Worm (Caenorhabditis elegans) whole organism, L4 larva: ENCODE results near the gene alg-1.

Experiments
- D1046.2 ChIP-seq: fragments of 200-800 bp; sonication (Bioruptor generic); IDR thresholded peaks from 2 replicates; pipeline ENCODE4 v1.3.6; 2022; ENCODE audit warnings: missing genetic modification characterization, missing compliant biosample characterization
- F10B5.3 ChIP-seq: sonication (generic microtip); optimal IDR thresholded peaks from 2 replicates; lab custom pipeline; 2016; ENCODE audit warnings: mild to moderate bottlenecking, missing genetic modification characterization, missing compliant biosample characterization
- F26F4.8 ChIP-seq: fragments of 200-800 bp; sonication (Bioruptor generic); conservative IDR thresholded peaks from 2 replicates; pipeline ENCODE4 v1.3.6; 2022; ENCODE audit warnings: missing genetic modification characterization, missing compliant biosample characterization
- F37D6.2 ChIP-seq: sonication (generic microtip); optimal IDR thresholded peaks from 2 replicates; lab custom pipeline; 2016; ENCODE audit warnings: mild to moderate bottlenecking, missing genetic modification characterization, missing compliant biosample characterization
- F49E8.2 ChIP-seq: sonication (generic microtip); optimal IDR thresholded peaks from 2 replicates; lab custom pipeline; 2016; ENCODE audit warnings: missing compliant biosample characterization, mild to moderate bottlenecking, missing genetic modification characterization, borderline replicate concordance
- R02D3.7 ChIP-seq: fragments of 150-350 bp; sonication (generic microtip); optimal IDR thresholded peaks from 3 replicates; lab custom pipeline; 2014; ENCODE audit warnings: missing biosample characterization, missing genetic modification characterization
- Y48G9A.11 ChIP-seq: fragments of 200-800 bp; sonication (Bioruptor generic); IDR thresholded peaks from 2 replicates; pipeline ENCODE4 v1.3.6; 2022; ENCODE audit warnings: missing genetic modification reagents, missing genetic modification characterization, missing compliant biosample characterization
- Y5F2A.4 ChIP-seq: fragments of 200-800 bp; sonication (Bioruptor generic); optimal IDR thresholded peaks from 2 replicates; lab custom pipeline; 2018; ENCODE audit warnings: mild to moderate bottlenecking, missing genetic modification characterization, missing compliant biosample characterization
- ZK337.2 ChIP-seq: fragments of 200-800 bp; sonication (Bioruptor generic); IDR thresholded peaks from 2 replicates; pipeline ENCODE4 v1.3.6; 2022; ENCODE audit warnings: missing genetic modification reagents, missing genetic modification characterization, missing compliant biosample characterization
- ZK546.5 ChIP-seq, 2 experiments: sonication (generic microtip); optimal IDR thresholded peaks; 2 replicates each; lab custom pipeline; 2017; ENCODE audit warnings: missing biosample characterization in 2 of 2, missing genetic modification characterization in 2 of 2
- ama-1 ChIP-seq: fragments of 150-350 bp; optimal IDR thresholded peaks from 2 replicates; lab custom pipeline; 2014; ENCODE audit warnings: inconsistent platforms, mixed read lengths
- ceh-28 ChIP-seq: fragments of 150-350 bp; optimal IDR thresholded peaks from 2 replicates; lab custom pipeline; 2014; ENCODE audit warnings: missing biosample characterization, missing genetic modification reagents, missing genetic modification characterization
- cey-2 ChIP-seq: sonication (generic microtip); optimal IDR thresholded peaks from 3 replicates; lab custom pipeline; 2017; ENCODE audit warnings: missing genetic modification characterization, mild to moderate bottlenecking, missing compliant biosample characterization, antibody characterized with exemption, borderline replicate concordance; ENCODE audit not compliant: insufficient read depth
- daf-19 ChIP-seq: fragments of 200-800 bp; sonication (Bioruptor generic); conservative IDR thresholded peaks from 2 replicates; pipeline ENCODE4 v1.3.6; 2022; ENCODE audit warnings: missing genetic modification characterization, missing compliant biosample characterization
- daf-8 ChIP-seq: fragments of 200-800 bp; sonication (Bioruptor generic); IDR thresholded peaks from 2 replicates; pipeline ENCODE4 v1.3.6; 2022; ENCODE audit warnings: missing genetic modification characterization, missing compliant biosample characterization
- dmd-8 ChIP-seq: fragments of 200-800 bp; sonication (Bioruptor generic); IDR thresholded peaks from 2 replicates; pipeline ENCODE4 v1.3.6; 2022; ENCODE audit warnings: missing genetic modification characterization, missing compliant biosample characterization
- dmd-9 ChIP-seq: fragments of 200-800 bp; sonication (Bioruptor generic); IDR thresholded peaks from 2 replicates; pipeline ENCODE4 v1.3.6; 2022; ENCODE audit warnings: missing genetic modification reagents, missing genetic modification characterization, missing compliant biosample characterization
- dpl-1 ChIP-seq: fragments of 150-350 bp; optimal IDR thresholded peaks from 2 replicates; lab custom pipeline; 2014; ENCODE audit warnings: missing biosample characterization, missing genetic modification reagents, missing genetic modification characterization
- duxl-1 ChIP-seq: sonication (generic microtip); optimal IDR thresholded peaks from 2 replicates; lab custom pipeline; 2016; ENCODE audit warnings: mild to moderate bottlenecking, missing genetic modification characterization, moderate library complexity, missing compliant biosample characterization; ENCODE audit not compliant: poor library complexity
- egl-27 ChIP-seq: sonication (generic microtip); optimal IDR thresholded peaks from 3 replicates; lab custom pipeline; 2017; ENCODE audit warnings: missing biosample characterization, missing genetic modification reagents, missing genetic modification characterization
- egl-43 ChIP-seq: fragments of 200-800 bp; sonication (Bioruptor generic); IDR thresholded peaks from 2 replicates; pipeline ENCODE4 v1.3.6; 2022; ENCODE audit warnings: missing genetic modification reagents, missing genetic modification characterization, missing compliant biosample characterization
- fkh-10 ChIP-seq: fragments of 150-350 bp; optimal IDR thresholded peaks from 2 replicates; lab custom pipeline; 2014; ENCODE audit warnings: missing biosample characterization, missing genetic modification reagents, missing genetic modification characterization
- gei-8 ChIP-seq: fragments of 200-800 bp; sonication (Bioruptor generic); optimal IDR thresholded peaks from 2 replicates; lab custom pipeline; 2018; ENCODE audit warnings: mild to moderate bottlenecking, missing genetic modification characterization, missing compliant biosample characterization
- hif-1 ChIP-seq, 2 experiments: sonication (generic microtip); optimal IDR thresholded peaks; 2 replicates each; lab custom pipeline; 2016 to 2017; ENCODE audit warnings: missing compliant biosample characterization in 2 of 2, missing genetic modification characterization in 2 of 2, missing genetic modification reagents in 2 of 2, missing genotype in 2 of 2, mild to moderate bottlenecking in 1 of 2
- hlh-30 ChIP-seq: sonication (generic microtip); optimal IDR thresholded peaks from 2 replicates; lab custom pipeline; 2017; ENCODE audit warnings: antibody characterized with exemption, mild to moderate bottlenecking, missing genetic modification characterization, missing compliant biosample characterization; ENCODE audit not compliant: insufficient read depth
- lin-15B ChIP-seq: fragments of 150-350 bp; sonication (generic microtip); optimal IDR thresholded peaks from 3 replicates; lab custom pipeline; 2014; ENCODE audit warnings: missing biosample characterization, missing genetic modification characterization
- lir-3 ChIP-seq: sonication (generic microtip); optimal IDR thresholded peaks from 2 replicates; lab custom pipeline; 2016; ENCODE audit warnings: mild to moderate bottlenecking, missing genetic modification characterization, missing compliant biosample characterization
- lsy-2 ChIP-seq, 2 experiments: fragments of 150-350 bp in 1 of 2; sonication (generic microtip) in 1 of 2; optimal IDR thresholded peaks; 2 replicates each; lab custom pipeline; 2014 to 2017; ENCODE audit warnings: missing biosample characterization in 2 of 2, missing genetic modification characterization in 2 of 2
- madf-9 ChIP-seq: fragments of 200-800 bp; sonication (Bioruptor generic); conservative IDR thresholded peaks from 2 replicates; pipeline ENCODE4 v1.3.6; 2022; ENCODE audit warnings: missing genetic modification reagents, missing genetic modification characterization, missing compliant biosample characterization
- mxl-2 ChIP-seq: fragments of 200-800 bp; sonication (Bioruptor generic); conservative IDR thresholded peaks from 2 replicates; pipeline ENCODE4 v1.3.6; 2022; ENCODE audit warnings: missing genetic modification reagents, missing genetic modification characterization, missing compliant biosample characterization
- nhr-111 ChIP-seq: fragments of 200-800 bp; sonication (Bioruptor generic); optimal IDR thresholded peaks from 2 replicates; lab custom pipeline; 2018; ENCODE audit warnings: mild to moderate bottlenecking, missing genetic modification characterization, missing compliant biosample characterization
- nhr-237 ChIP-seq: sonication (generic microtip); optimal IDR thresholded peaks from 2 replicates; lab custom pipeline; 2017; ENCODE audit warnings: missing biosample characterization, missing genetic modification characterization
- nhr-25 ChIP-seq: sonication (generic microtip); optimal IDR thresholded peaks from 2 replicates; lab custom pipeline; 2017; ENCODE audit warnings: missing genetic modification characterization, mild to moderate bottlenecking, missing compliant biosample characterization, antibody characterized with exemption, moderate library complexity, borderline replicate concordance; ENCODE audit not compliant: insufficient read depth
- nhr-28 ChIP-seq: fragments of 150-350 bp; optimal IDR thresholded peaks from 2 replicates; lab custom pipeline; 2014; ENCODE audit warnings: missing biosample characterization, missing genetic modification characterization
- nhr-41 ChIP-seq: fragments of 200-800 bp; sonication (Bioruptor generic); IDR thresholded peaks from 2 replicates; pipeline ENCODE4 v1.3.6; 2022; ENCODE audit warnings: missing genetic modification reagents, missing genetic modification characterization, missing compliant biosample characterization
- nhr-42 ChIP-seq: fragments of 200-800 bp; sonication (Bioruptor generic); IDR thresholded peaks from 2 replicates; pipeline ENCODE4 v1.3.6; 2022; ENCODE audit warnings: missing genetic modification characterization, missing compliant biosample characterization
- nhr-48 ChIP-seq: sonication (generic microtip); optimal IDR thresholded peaks from 2 replicates; lab custom pipeline; 2016; ENCODE audit warnings: mild to moderate bottlenecking, missing genetic modification characterization, missing compliant biosample characterization
- nhr-6 ChIP-seq: fragments of 150-350 bp; optimal IDR thresholded peaks from 2 replicates; lab custom pipeline; 2014; ENCODE audit warnings: missing biosample characterization, missing genetic modification characterization
- nhr-76 ChIP-seq: fragments of 150-350 bp; optimal IDR thresholded peaks from 2 replicates; lab custom pipeline; 2014; ENCODE audit warnings: missing biosample characterization, missing genetic modification characterization
- php-3 ChIP-seq: fragments of 200-800 bp; sonication (Bioruptor generic); IDR thresholded peaks from 2 replicates; pipeline ENCODE4 v1.3.6; 2022; ENCODE audit warnings: missing genetic modification reagents, missing genetic modification characterization, missing compliant biosample characterization
- sdz-12 ChIP-seq: fragments of 200-800 bp; sonication (Bioruptor generic); optimal IDR thresholded peaks from 2 replicates; lab custom pipeline; 2018; ENCODE audit warnings: mild to moderate bottlenecking, missing genetic modification characterization, missing compliant biosample characterization
- snpc-4 ChIP-seq: fragments of 150-350 bp; optimal IDR thresholded peaks from 2 replicates; lab custom pipeline; 2014; ENCODE audit warnings: missing biosample characterization, missing genetic modification characterization
- spr-1 ChIP-seq: sonication (generic microtip); optimal IDR thresholded peaks from 2 replicates; lab custom pipeline; 2016; ENCODE audit warnings: mild to moderate bottlenecking, missing genetic modification characterization, missing compliant biosample characterization
- tra-1 ChIP-seq: fragments of 200-800 bp; sonication (Bioruptor generic); IDR thresholded peaks from 2 replicates; pipeline ENCODE4 v1.3.6; 2022; ENCODE audit warnings: missing genetic modification reagents, missing genetic modification characterization, missing compliant biosample characterization
- unc-130 ChIP-seq: sonication (generic microtip); optimal IDR thresholded peaks from 2 replicates; lab custom pipeline; 2016; ENCODE audit warnings: missing genetic modification reagents, missing genetic modification characterization, missing compliant biosample characterization
- unc-62 ChIP-seq, 3 experiments: fragments of 150-350 bp in 1 of 3; sonication (generic microtip); optimal IDR thresholded peaks in 2 of 3; peaks in 1 of 3; 1 replicate in 1 of 3; 2 replicates in 2 of 3; lab custom pipeline; 2014 to 2017; ENCODE audit warnings: missing biosample characterization in 3 of 3, missing genetic modification characterization in 3 of 3, missing genetic modification reagents in 3 of 3, missing genotype in 1 of 3
- zag-1 ChIP-seq: fragments of 150-350 bp; optimal IDR thresholded peaks from 2 replicates; lab custom pipeline; 2014; ENCODE audit warnings: missing biosample characterization, missing genetic modification characterization
- zfp-2 ChIP-seq: sonication (generic microtip); optimal IDR thresholded peaks from 2 replicates; lab custom pipeline; 2016; ENCODE audit warnings: mild to moderate bottlenecking, missing genetic modification characterization, missing compliant biosample characterization
- zip-11 ChIP-seq: fragments of 200-800 bp; sonication (Bioruptor generic); IDR thresholded peaks from 2 replicates; pipeline ENCODE4 v1.3.6; 2022; ENCODE audit warnings: missing genetic modification characterization, missing compliant biosample characterization

alg-1 gene

DNA sequence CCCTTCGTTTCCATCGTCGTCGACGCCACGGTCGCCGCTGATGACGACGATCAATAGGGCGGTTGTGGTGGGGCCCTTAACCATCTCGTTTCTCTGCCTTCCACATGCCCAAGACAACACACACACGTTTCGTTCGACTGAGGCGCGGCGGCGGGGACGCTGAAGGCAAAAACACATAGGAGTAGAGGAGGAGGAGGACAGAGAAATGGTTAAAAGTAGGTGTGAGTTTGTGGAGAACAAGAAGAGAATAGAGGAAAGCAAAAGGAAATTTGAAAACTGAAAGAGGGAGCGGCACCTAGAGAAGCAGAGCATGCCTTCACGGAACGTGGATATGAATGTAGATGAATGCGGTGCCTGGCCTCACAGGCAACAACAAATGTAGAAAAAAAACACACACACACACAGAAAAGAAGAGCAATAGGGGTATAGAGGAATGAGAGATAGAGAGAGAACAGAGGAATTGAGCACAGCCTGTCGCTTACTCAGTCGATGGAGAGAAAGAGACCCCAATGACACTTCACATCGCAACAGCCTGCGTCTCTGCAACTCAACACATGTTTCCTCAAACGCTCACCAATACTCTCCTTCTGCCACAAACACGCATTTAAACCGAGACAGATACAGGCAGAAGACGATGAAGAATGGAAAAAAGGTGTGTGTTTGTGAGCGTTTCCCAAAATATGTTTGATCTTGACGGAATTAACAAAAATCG lies 20.5 kb downstream of the alg-1 start (continued):
- peak; percentile 45 for TF ChIP-seq ama-1
- no peak for TF ChIP-seq egl-27 (tag; lab: Kevin White, UChicago)
- TF ChIP-seq lir-3 (tag; lab: Kevin White, UChicago): no peak
- TF ChIP-seq hlh-30 (tag; lab: Kevin White, UChicago): peak; percentile 59
- TF ChIP-seq nhr-237 (tag; lab: Kevin White, UChicago): no peak
- TF ChIP-seq cey-2 (tag; lab: Kevin White, UChicago): no peak
- no peak for TF ChIP-seq F10B5.3 (tag; lab: Kevin White, UChicago)
- TF ChIP-seq zag-1 (tag; lab: Kevin White, UChicago): peak; percentile 16
- no peak for TF ChIP-seq nhr-41
- TF ChIP-seq unc-62 (GFP tag; optimal IDR thresholded peaks at IDR 0.05 in 1 of 2; lab: Kevin White, UChicago): peak in 1 of 2 experiments; percentile 98
- no peak for TF ChIP-seq unc-62 (tag; optimal IDR thresholded peaks at IDR 0.05; lab: Kevin White, UChicago)
- peak; percentile 63 for TF ChIP-seq ceh-28 (tag; lab: Kevin White, UChicago)
- no peak for TF ChIP-seq Y5F2A.4 (GFP tag; lab: Kevin White, UChicago)
- peak; percentile 41 for TF ChIP-seq dpl-1 (GFP tag; lab: Kevin White, UChicago)
- TF ChIP-seq nhr-76 (tag; lab: Kevin White, UChicago): no peak
- no peak for TF ChIP-seq ZK546.5 (tag; optimal IDR thresholded peaks at IDR 0.05; lab: Kevin White, UChicago)
- no peak for TF ChIP-seq nhr-42 (GFP tag; lab: Robert Waterston, UW)
- peak; percentile 73 for TF ChIP-seq nhr-48
- TF ChIP-seq nhr-25 (tag; lab: Kevin White, UChicago): no peak
- peak; percentile 52 for TF ChIP-seq gei-8 (GFP tag; lab: Kevin White, UChicago)
- no peak for TF ChIP-seq zip-11 (GFP tag; lab: Robert Waterston, UW)
- peak; percentile 91 for TF ChIP-seq daf-19 (GFP tag; lab: Robert Waterston, UW)
- no peak for TF ChIP-seq nhr-6 (tag; lab: Kevin White, UChicago)
- TF ChIP-seq ZK337.2 (GFP tag; lab: Robert Waterston, UW): no peak
- no peak for TF ChIP-seq F26F4.8 (GFP tag; lab: Robert Waterston, UW)
- no peak for TF ChIP-seq php-3
- no peak for TF ChIP-seq tra-1 (GFP tag; lab: Robert Waterston, UW)
- TF ChIP-seq spr-1 (tag; lab: Kevin White, UChicago): peak; percentile 47
- TF ChIP-seq F37D6.2: peak; percentile 67
- peak; percentile 23 to 73 for TF ChIP-seq hif-1 (tag; optimal IDR thresholded peaks at IDR 0.05; lab: Kevin White, UChicago)
- TF ChIP-seq duxl-1 (tag; lab: Kevin White, UChicago): peak; percentile 16
- TF ChIP-seq zfp-2 (tag; lab: Kevin White, UChicago): no peak
- TF ChIP-seq F49E8.2 (tag; lab: Kevin White, UChicago): no peak
- no peak for TF ChIP-seq sdz-12 (GFP tag; lab: Kevin White, UChicago)
- no peak for TF ChIP-seq D1046.2 (GFP tag; lab: Robert Waterston, UW)
- TF ChIP-seq Y48G9A.11: no peak
- no peak for TF ChIP-seq unc-130
- TF ChIP-seq mxl-2 (GFP tag; lab: Robert Waterston, UW): no peak
- TF ChIP-seq snpc-4 (tag; lab: Kevin White, UChicago): no peak
- TF ChIP-seq lsy-2 (tag; optimal IDR thresholded peaks at IDR 0.05; lab: Kevin White, UChicago): peak; percentile 78 to 80
- TF ChIP-seq R02D3.7 (tag; lab: Kevin White, UChicago): no peak
- no peak for TF ChIP-seq lin-15B (tag; lab: Kevin White, UChicago)
- no peak for TF ChIP-seq madf-9 (GFP tag; lab: Robert Waterston, UW)
- TF ChIP-seq nhr-111 (GFP tag; lab: Kevin White, UChicago): no peak
- TF ChIP-seq fkh-10 (GFP tag; lab: Kevin White, UChicago): peak; percentile 93
- peak; percentile 70 for TF ChIP-seq egl-43 (GFP tag; lab: Robert Waterston, UW)
- TF ChIP-seq nhr-28: peak; percentile 85
- TF ChIP-seq dmd-9 (GFP tag; lab: Robert Waterston, UW): no peak
- TF ChIP-seq dmd-8 (GFP tag; lab: Robert Waterston, UW): no peak
- TF ChIP-seq daf-8 (GFP tag; lab: Robert Waterston, UW): 0 out of 2 replicates have a peak, but pooled peaks have one; percentile 12
